Worm (Caenorhabditis elegans): Measurements from ENCODE around the gene C05E11.3.

DNA sequence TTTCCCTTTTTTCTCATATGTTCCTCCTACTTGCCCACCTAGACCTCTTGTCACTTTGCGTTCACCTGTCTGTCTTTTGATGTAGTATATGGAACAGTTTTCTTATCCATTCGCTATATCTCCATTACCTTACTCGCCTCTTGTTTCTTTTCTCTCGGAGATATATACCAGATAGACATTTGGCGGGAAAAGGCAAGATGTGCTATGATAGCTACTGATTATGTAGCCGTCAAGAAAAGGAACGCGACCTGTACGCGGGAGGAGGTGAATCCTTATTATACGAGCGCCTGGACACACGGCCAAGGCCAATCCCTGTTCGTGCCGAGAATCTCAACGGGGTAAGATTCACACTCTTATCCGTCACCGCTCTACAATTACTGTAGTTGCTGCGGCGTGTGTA, 25.0 kb upstream of the C05E11.3 start:
- no peak for TF ChIP-seq W03F9.2 (tag; optimal IDR thresholded peaks at IDR 0.05)
- no peak for TF ChIP-seq him-1 (tag; optimal IDR thresholded peaks at IDR 0.05)

Data from whole organism, L4/young adult.